Worm (Caenorhabditis elegans) whole organism, young adult: ENCODE results near the gene F45E1.4.

Experiments used
- B0035.1 ChIP-seq: sonication (generic microtip); optimal IDR thresholded peaks from 2 replicates; lab custom pipeline; 2016; ENCODE audit warnings: missing genetic modification characterization, mild to moderate bottlenecking, missing compliant biosample characterization, missing genotype, missing genetic modification reagents
- B0336.3 ChIP-seq: fragments of 200-800 bp; sonication (Bioruptor generic); IDR thresholded peaks from 2 replicates; pipeline ENCODE4 v1.3.6; 2022; ENCODE audit warnings: missing genetic modification characterization, missing compliant biosample characterization
- D2030.7 ChIP-seq: fragments of 200-800 bp; sonication (Bioruptor generic); IDR thresholded peaks from 2 replicates; pipeline ENCODE4 v1.3.6; 2022; ENCODE audit warnings: missing genetic modification reagents, missing genetic modification characterization, missing compliant biosample characterization
- F10E7.11 ChIP-seq: sonication (generic microtip); optimal IDR thresholded peaks from 2 replicates; lab custom pipeline; 2017; ENCODE audit warnings: mild to moderate bottlenecking, missing genetic modification characterization, moderate library complexity, missing compliant biosample characterization
- F37B4.10 ChIP-seq: fragments of 200-800 bp; sonication (Bioruptor generic); IDR thresholded peaks from 2 replicates; pipeline ENCODE4 v1.3.6; 2022; ENCODE audit warnings: missing genetic modification characterization, missing compliant biosample characterization
- F49E8.2 ChIP-seq: sonication (generic microtip); optimal IDR thresholded peaks from 3 replicates; lab custom pipeline; 2017; ENCODE audit warnings: missing genetic modification characterization, mild to moderate bottlenecking, missing compliant biosample characterization, antibody characterized with exemption, moderate library complexity; ENCODE audit not compliant: insufficient read depth
- F52B5.7 ChIP-seq: sonication (generic microtip); optimal IDR thresholded peaks from 2 replicates; lab custom pipeline; 2016; ENCODE audit warnings: mild to moderate bottlenecking, missing genetic modification characterization, missing compliant biosample characterization
- F57A8.1 ChIP-seq: fragments of 200-800 bp; sonication (Bioruptor generic); optimal IDR thresholded peaks from 2 replicates; lab custom pipeline; 2018; ENCODE audit warnings: mild to moderate bottlenecking, missing genetic modification characterization, moderate library complexity, missing compliant biosample characterization
- T07F8.4 ChIP-seq: sonication (generic microtip); optimal IDR thresholded peaks from 2 replicates; lab custom pipeline; 2016; ENCODE audit warnings: mild to moderate bottlenecking, missing genetic modification characterization, moderate library complexity, missing compliant biosample characterization
- T26A5.8 ChIP-seq: sonication (generic microtip); optimal IDR thresholded peaks from 2 replicates; lab custom pipeline; 2016; ENCODE audit warnings: missing genetic modification characterization, missing compliant biosample characterization
- Y56A3A.18 ChIP-seq: fragments of 200-800 bp; sonication (Bioruptor generic); IDR thresholded peaks from 2 replicates; pipeline ENCODE4 v1.3.6; 2022; ENCODE audit warnings: missing genetic modification reagents, missing genetic modification characterization, missing compliant biosample characterization
- Y67H2A.10 ChIP-seq: fragments of 200-800 bp; sonication (Bioruptor generic); conservative IDR thresholded peaks from 2 replicates; pipeline ENCODE4 v1.3.6; 2022; ENCODE audit warnings: missing genetic modification reagents, missing genetic modification characterization, missing compliant biosample characterization
- Y79H2A.3 ChIP-seq: fragments of 200-800 bp; sonication (Bioruptor generic); conservative IDR thresholded peaks from 2 replicates; pipeline ENCODE4 v1.3.6; 2022; ENCODE audit warnings: missing genetic modification reagents, missing genetic modification characterization, missing compliant biosample characterization
- aptf-2 ChIP-seq: fragments of 200-800 bp; sonication (Bioruptor generic); conservative IDR thresholded peaks from 2 replicates; pipeline ENCODE4 v1.3.6; 2022; ENCODE audit warnings: missing genetic modification reagents, missing genetic modification characterization, missing compliant biosample characterization
- aptf-3 ChIP-seq: fragments of 200-800 bp; sonication (Bioruptor generic); IDR thresholded peaks from 2 replicates; pipeline ENCODE4 v1.3.6; 2022; ENCODE audit warnings: missing genetic modification characterization, missing compliant biosample characterization
- athp-1 ChIP-seq: sonication (generic microtip); optimal IDR thresholded peaks from 2 replicates; lab custom pipeline; 2017; ENCODE audit warnings: mild to moderate bottlenecking, missing genetic modification characterization, missing compliant biosample characterization
- attf-5 ChIP-seq: fragments of 200-800 bp; sonication (Bioruptor generic); optimal IDR thresholded peaks from 2 replicates; lab custom pipeline; 2018; ENCODE audit warnings: mild to moderate bottlenecking, missing genetic modification characterization, missing compliant biosample characterization
- attf-6 ChIP-seq: fragments of 200-800 bp; sonication (Bioruptor generic); IDR thresholded peaks from 2 replicates; pipeline ENCODE4 v1.3.6; 2022; ENCODE audit warnings: missing genetic modification reagents, missing genetic modification characterization, missing compliant biosample characterization
- ceh-40 ChIP-seq: fragments of 200-800 bp; sonication (Bioruptor generic); IDR thresholded peaks from 2 replicates; pipeline ENCODE4 v1.3.6; 2022; ENCODE audit warnings: missing genetic modification characterization, missing compliant biosample characterization
- ceh-79 ChIP-seq: sonication (generic microtip); optimal IDR thresholded peaks from 2 replicates; lab custom pipeline; 2017; ENCODE audit warnings: mild to moderate bottlenecking, missing genetic modification characterization, missing compliant biosample characterization
- ceh-91 ChIP-seq: fragments of 200-800 bp; sonication (Bioruptor generic); IDR thresholded peaks from 2 replicates; pipeline ENCODE4 v1.3.6; 2022; ENCODE audit warnings: missing genetic modification reagents, missing genetic modification characterization, missing compliant biosample characterization
- chd-7 ChIP-seq: sonication (generic microtip); optimal IDR thresholded peaks from 2 replicates; lab custom pipeline; 2016; ENCODE audit warnings: mild to moderate bottlenecking, missing genetic modification characterization, moderate library complexity, missing compliant biosample characterization
- die-1 ChIP-seq: sonication (generic microtip); optimal IDR thresholded peaks from 2 replicates; lab custom pipeline; 2016; ENCODE audit warnings: missing genotype, mild to moderate bottlenecking, missing genetic modification characterization, missing compliant biosample characterization
- dox-1 ChIP-seq: fragments of 200-800 bp; sonication (Bioruptor generic); IDR thresholded peaks from 2 replicates; pipeline ENCODE4 v1.3.6; 2022; ENCODE audit warnings: missing genetic modification reagents, missing genetic modification characterization, missing compliant biosample characterization
- dpl-1 ChIP-seq: fragments of 150-350 bp; optimal IDR thresholded peaks from 2 replicates; lab custom pipeline; 2014; ENCODE audit warnings: missing biosample characterization, missing genetic modification reagents, missing genetic modification characterization
- hlh-26 ChIP-seq: fragments of 200-800 bp; sonication (Bioruptor generic); conservative IDR thresholded peaks from 2 replicates; pipeline ENCODE4 v1.3.6; 2022; ENCODE audit warnings: missing genetic modification reagents, missing genetic modification characterization, missing compliant biosample characterization
- hmg-20 ChIP-seq: fragments of 200-800 bp; sonication (Bioruptor generic); IDR thresholded peaks from 2 replicates; pipeline ENCODE4 v1.3.6; 2022; ENCODE audit warnings: missing genetic modification reagents, missing genetic modification characterization, missing compliant biosample characterization
- lin-40 ChIP-seq: sonication (generic microtip); optimal IDR thresholded peaks from 2 replicates; lab custom pipeline; 2016; ENCODE audit warnings: missing genetic modification characterization, mild to moderate bottlenecking, missing compliant biosample characterization, missing genotype, missing genetic modification reagents
- lin-54 ChIP-seq: fragments of 200-800 bp; sonication (Bioruptor generic); optimal IDR thresholded peaks from 2 replicates; lab custom pipeline; 2018; ENCODE audit warnings: mild to moderate bottlenecking, missing genetic modification characterization, missing compliant biosample characterization
- madf-8 ChIP-seq: fragments of 200-800 bp; sonication (Bioruptor generic); conservative IDR thresholded peaks from 2 replicates; pipeline ENCODE4 v1.3.6; 2022; ENCODE audit warnings: missing genetic modification reagents, missing genetic modification characterization, missing compliant biosample characterization
- mcd-1 ChIP-seq: fragments of 200-800 bp; sonication (Bioruptor generic); IDR thresholded peaks from 2 replicates; pipeline ENCODE4 v1.3.6; 2022; ENCODE audit warnings: missing genetic modification reagents, missing genetic modification characterization, missing compliant biosample characterization
- nfyb-1 ChIP-seq: fragments of 200-800 bp; sonication (Bioruptor generic); IDR thresholded peaks from 2 replicates; pipeline ENCODE4 v1.3.6; 2022; ENCODE audit warnings: missing genetic modification reagents, missing genetic modification characterization, missing compliant biosample characterization
- nhr-27 ChIP-seq: fragments of 200-800 bp; sonication (Bioruptor generic); optimal IDR thresholded peaks from 2 replicates; lab custom pipeline; 2018; ENCODE audit warnings: mild to moderate bottlenecking, missing genetic modification characterization, moderate library complexity, missing compliant biosample characterization
- nhr-90 ChIP-seq: sonication (generic microtip); optimal IDR thresholded peaks from 2 replicates; lab custom pipeline; 2016; ENCODE audit warnings: missing genotype, mild to moderate bottlenecking, missing genetic modification characterization, missing compliant biosample characterization
- pha-4 ChIP-seq: fragments of 150-350 bp; sonication (generic microtip); optimal IDR thresholded peaks from 2 replicates; lab custom pipeline; 2014; ENCODE audit warnings: missing biosample characterization, missing genetic modification reagents, missing genetic modification characterization
- rec-8 ChIP-seq, 2 experiments: sonication (generic microtip); optimal IDR thresholded peaks; 2 replicates each; lab custom pipeline; 2016; ENCODE audit warnings: mild to moderate bottlenecking in 2 of 2, missing genetic modification characterization in 2 of 2, missing genetic modification reagents in 2 of 2, missing genotype in 2 of 2, missing biosample characterization in 1 of 2, missing compliant biosample characterization in 1 of 2, moderate library complexity in 1 of 2
- repo-1 ChIP-seq: sonication (generic microtip); optimal IDR thresholded peaks from 2 replicates; lab custom pipeline; 2017; ENCODE audit warnings: mild to moderate bottlenecking, missing genetic modification characterization, missing compliant biosample characterization
- rpc-1 ChIP-seq, 2 experiments: fragments of 150-350 bp in 1 of 2; sonication (generic microtip) in 1 of 2; optimal IDR thresholded peaks; 2 replicates each; lab custom pipeline; 2014 to 2018; ENCODE audit warnings: missing biosample characterization in 1 of 2, missing genetic modification characterization in 1 of 2, missing genetic modification reagents in 1 of 2, missing genotype in 1 of 2
- sdz-38 ChIP-seq: sonication (generic microtip); optimal IDR thresholded peaks from 2 replicates; lab custom pipeline; 2016; ENCODE audit warnings: missing genotype, missing genetic modification characterization, missing compliant biosample characterization
- sptf-2 ChIP-seq: fragments of 200-800 bp; sonication (Bioruptor generic); optimal IDR thresholded peaks from 2 replicates; lab custom pipeline; 2018; ENCODE audit warnings: mild to moderate bottlenecking, missing genetic modification characterization, missing compliant biosample characterization
- tbx-9 ChIP-seq: sonication (generic microtip); optimal IDR thresholded peaks from 2 replicates; lab custom pipeline; 2016; ENCODE audit warnings: borderline replicate concordance, missing genetic modification characterization, inconsistent platforms, missing compliant biosample characterization
- xnd-1 ChIP-seq: sonication (generic microtip); optimal IDR thresholded peaks from 2 replicates; lab custom pipeline; 2016; ENCODE audit warnings: missing genotype, missing genetic modification reagents, missing genetic modification characterization, missing compliant biosample characterization
- ztf-22 ChIP-seq: fragments of 200-800 bp; sonication (Bioruptor generic); optimal IDR thresholded peaks from 2 replicates; lab custom pipeline; 2018; ENCODE audit warnings: mild to moderate bottlenecking, missing genetic modification characterization, moderate library complexity, missing compliant biosample characterization

F45E1.4 gene

ce11 chrX:8029080-8029479, 43.3 kb downstream of the F45E1.4 start, which contains the start of gene C34D10.1 (continued):
- TF ChIP-seq hlh-26 (GFP tag; lab: Robert Waterston, UW), result no peak
- no peak for TF ChIP-seq D2030.7 (GFP tag; lab: Robert Waterston, UW)
- TF ChIP-seq sptf-2 (GFP tag; lab: Kevin White, UChicago), result no peak

- TF ChIP-seq nfyb-1 (GFP tag; lab: Robert Waterston, UW), result 0 out of 2 replicates have a peak, but pooled peaks have one; percentile 52
- no peak for TF ChIP-seq sdz-38 (tag; lab: Kevin White, UChicago)
These were observed 44.3 kb downstream of the F45E1.4 start for ce11 chrX:8030032-8030431.

- TF ChIP-seq F57A8.1 (peak; percentile 49), B0336.3 (GFP tag; lab: Robert Waterston, UW) (peak; percentile 99), nhr-90 (tag; lab: Kevin White, UChicago) (peak; percentile 96), chd-7 (tag; lab: Kevin White, UChicago) (peak; percentile 96), F52B5.7 (tag; lab: Kevin White, UChicago) (peak; percentile 59), dpl-1 (peak; percentile 10), B0035.1 (tag; lab: Kevin White, UChicago) (peak; percentile 96), lin-40 (tag; lab: Kevin White, UChicago) (peak; percentile 100), ceh-91 (GFP tag; lab: Robert Waterston, UW) (peak; percentile 36), aptf-3 (GFP tag; lab: Robert Waterston, UW) (no peak), aptf-2 (no peak), hmg-20 (GFP tag; lab: Robert Waterston, UW) (peak; percentile 94), F49E8.2 (tag; lab: Kevin White, UChicago) (peak; percentile 17), T07F8.4 (tag; lab: Kevin White, UChicago) (peak; percentile 88), dox-1 (GFP tag; lab: Robert Waterston, UW) (peak; percentile 96), Y67H2A.10 (GFP tag; lab: Robert Waterston, UW) (no peak), attf-5 (peak; percentile 74), F37B4.10 (GFP tag; lab: Robert Waterston, UW) (0 out of 2 replicates have a peak, but pooled peaks have one; percentile 81), athp-1 (peak; percentile 85), rpc-1 (optimal IDR thresholded peaks at IDR 0.05; lab: Kevin White, UChicago) (peak; percentile 93), rpc-1 (tag; optimal IDR thresholded peaks at IDR 0.05; lab: Kevin White, UChicago) (peak; percentile 98), madf-8 (GFP tag; lab: Robert Waterston, UW) (no peak), lin-54 (peak; percentile 88), hlh-26 (GFP tag; lab: Robert Waterston, UW) (no peak), pha-4 (tag; lab: Kevin White, UChicago) (peak; percentile 25), Y56A3A.18 (GFP tag; lab: Robert Waterston, UW) (peak; percentile 98), rec-8 (tag; optimal IDR thresholded peaks at IDR 0.05; lab: Kevin White, UChicago) (peak; percentile 41 to 74), ztf-22 (peak; percentile 95), xnd-1 (no peak), tbx-9 (tag; lab: Kevin White, UChicago) (peak; percentile 1), D2030.7 (GFP tag; lab: Robert Waterston, UW) (peak; percentile 69; the same call in 1 of the 2 replicates), mcd-1 (GFP tag; lab: Robert Waterston, UW) (peak; percentile 81), Y79H2A.3 (GFP tag; lab: Robert Waterston, UW) (no peak), die-1 (peak; percentile 88), T26A5.8 (peak; percentile 60), nfyb-1 (GFP tag; lab: Robert Waterston, UW) (peak; percentile 98), nhr-27 (tag; lab: Kevin White, UChicago) (peak; percentile 60), repo-1 (tag; lab: Kevin White, UChicago) (peak; percentile 99), ceh-40 (peak; percentile 85), ceh-79 (tag; lab: Kevin White, UChicago) (peak; percentile 84), attf-6 (GFP tag; lab: Robert Waterston, UW) (peak; percentile 64; the same call in 1 of the 2 replicates), F10E7.11 (tag; lab: Kevin White, UChicago) (peak; percentile 92)
These were observed 50.6 kb downstream of the F45E1.4 start for ce11 chrX:8036219-8036883.
